Worm (Caenorhabditis elegans) whole organism, mixed stage, embryonic: ENCODE measurements around the gene tin-10.
A peak's percentile ranks its signal among the peaks of the same experiment; 100 is the strongest.

Experiments used
- M03D4.4 ChIP-seq: sonication (generic microtip); optimal IDR thresholded peaks from 2 replicates; lab custom pipeline; 2017; ENCODE audit warnings: mild to moderate bottlenecking, missing genetic modification characterization, missing compliant biosample characterization
- blmp-1 ChIP-seq: fragments of 150-350 bp; optimal IDR thresholded peaks from 2 replicates; lab custom pipeline; 2014; ENCODE audit warnings: missing biosample characterization, missing genetic modification characterization
- ceh-39 ChIP-seq: fragments of 150-350 bp; optimal IDR thresholded peaks from 2 replicates; lab custom pipeline; 2014; ENCODE audit warnings: missing biosample characterization, missing genetic modification characterization
- ceh-43 ChIP-seq: fragments of 200-800 bp; sonication (Bioruptor generic); optimal IDR thresholded peaks from 2 replicates; lab custom pipeline; 2018; ENCODE audit warnings: mild to moderate bottlenecking, missing genetic modification characterization, moderate library complexity, missing compliant biosample characterization
- ceh-83 ChIP-seq: fragments of 200-800 bp; sonication (Bioruptor generic); optimal IDR thresholded peaks from 2 replicates; lab custom pipeline; 2018; ENCODE audit warnings: mild to moderate bottlenecking, missing genetic modification characterization, missing compliant biosample characterization
- ces-1 ChIP-seq: fragments of 150-350 bp; optimal IDR thresholded peaks from 2 replicates; lab custom pipeline; 2014; ENCODE audit warnings: missing biosample characterization, missing genetic modification reagents, missing genetic modification characterization
- cnd-1 ChIP-seq: fragments of 200-800 bp; sonication (Bioruptor generic); optimal IDR thresholded peaks from 2 replicates; lab custom pipeline; 2018; ENCODE audit warnings: mild to moderate bottlenecking, missing genetic modification characterization, missing compliant biosample characterization
- drap-1 ChIP-seq: fragments of 200-800 bp; sonication (Bioruptor generic); optimal IDR thresholded peaks from 3 replicates; lab custom pipeline; 2018; ENCODE audit warnings: mild to moderate bottlenecking, missing genetic modification characterization, missing compliant biosample characterization
- elt-1 ChIP-seq: sonication (generic microtip); optimal IDR thresholded peaks from 2 replicates; lab custom pipeline; 2017; ENCODE audit warnings: missing genetic modification characterization, mild to moderate bottlenecking, missing compliant biosample characterization, antibody characterized with exemption, moderate library complexity, borderline replicate concordance; ENCODE audit not compliant: insufficient read depth
- elt-3 ChIP-seq: fragments of 150-350 bp; optimal IDR thresholded peaks from 2 replicates; lab custom pipeline; 2014; ENCODE audit warnings: missing biosample characterization, missing genetic modification characterization
- hlh-1 ChIP-seq: fragments of 150-350 bp; optimal IDR thresholded peaks from 2 replicates; lab custom pipeline; 2014; ENCODE audit warnings: missing biosample characterization, missing genetic modification reagents, missing genetic modification characterization
- lin-13 ChIP-seq: fragments of 150-350 bp; optimal IDR thresholded peaks from 2 replicates; lab custom pipeline; 2014; ENCODE audit warnings: missing biosample characterization, missing genetic modification characterization
- lin-32 ChIP-seq: fragments of 200-800 bp; sonication (Bioruptor generic); optimal IDR thresholded peaks from 2 replicates; lab custom pipeline; 2018; ENCODE audit warnings: mild to moderate bottlenecking, missing genetic modification characterization, missing compliant biosample characterization
- lsy-2 ChIP-seq: fragments of 150-350 bp; optimal IDR thresholded peaks from 2 replicates; lab custom pipeline; 2014; ENCODE audit warnings: missing biosample characterization, missing genetic modification characterization
- mab-5 ChIP-seq: fragments of 150-350 bp; optimal IDR thresholded peaks from 2 replicates; lab custom pipeline; 2014; ENCODE audit warnings: missing biosample characterization, missing genetic modification characterization
- mep-1 ChIP-seq: fragments of 150-350 bp; optimal IDR thresholded peaks from 2 replicates; lab custom pipeline; 2017; ENCODE audit warnings: missing biosample characterization, missing genetic modification reagents, missing genetic modification characterization, inconsistent platforms
- nhr-12 ChIP-seq: fragments of 150-350 bp; optimal IDR thresholded peaks from 2 replicates; lab custom pipeline; 2014; ENCODE audit warnings: missing biosample characterization, missing genetic modification characterization
- nhr-2 ChIP-seq: fragments of 150-350 bp; optimal IDR thresholded peaks from 2 replicates; lab custom pipeline; 2014; ENCODE audit warnings: missing biosample characterization, missing genetic modification characterization
- nhr-237 ChIP-seq: fragments of 150-350 bp; optimal IDR thresholded peaks from 2 replicates; lab custom pipeline; 2014; ENCODE audit warnings: missing biosample characterization, missing genetic modification characterization
- nhr-28 ChIP-seq: fragments of 150-350 bp; optimal IDR thresholded peaks from 2 replicates; lab custom pipeline; 2014; ENCODE audit warnings: missing biosample characterization, missing genetic modification characterization
- nhr-76 ChIP-seq: sonication (generic microtip); optimal IDR thresholded peaks from 2 replicates; lab custom pipeline; 2017; ENCODE audit warnings: missing biosample characterization, missing genetic modification characterization
- pha-4 ChIP-seq: fragments of 150-350 bp; optimal IDR thresholded peaks from 2 replicates; lab custom pipeline; 2018; ENCODE audit warnings: missing biosample characterization, missing genetic modification reagents, missing genetic modification characterization
- sem-2 ChIP-seq: fragments of 200-800 bp; sonication (Bioruptor generic); optimal IDR thresholded peaks from 2 replicates; lab custom pipeline; 2018; ENCODE audit warnings: mild to moderate bottlenecking, missing genetic modification characterization, missing compliant biosample characterization
- snpc-4 ChIP-seq: fragments of 150-350 bp; optimal IDR thresholded peaks from 2 replicates; lab custom pipeline; 2014; ENCODE audit warnings: missing biosample characterization, missing genetic modification characterization
- sptf-1 ChIP-seq: sonication (generic microtip); optimal IDR thresholded peaks from 2 replicates; lab custom pipeline; 2017; ENCODE audit warnings: mild to moderate bottlenecking, missing genetic modification characterization, moderate library complexity, missing compliant biosample characterization
- tbx-8 ChIP-seq: fragments of 200-800 bp; sonication (Bioruptor generic); optimal IDR thresholded peaks from 2 replicates; lab custom pipeline; 2018; ENCODE audit warnings: mild to moderate bottlenecking, missing genetic modification characterization, moderate library complexity, missing compliant biosample characterization
- unc-39 ChIP-seq: fragments of 150-350 bp; optimal IDR thresholded peaks from 2 replicates; lab custom pipeline; 2014; ENCODE audit warnings: missing biosample characterization, missing genetic modification characterization
- unc-62 ChIP-seq: fragments of 150-350 bp; optimal IDR thresholded peaks from 2 replicates; lab custom pipeline; 2014; ENCODE audit warnings: missing biosample characterization, missing genetic modification reagents, missing genetic modification characterization
- zip-8 ChIP-seq: fragments of 150-350 bp; optimal IDR thresholded peaks from 2 replicates; lab custom pipeline; 2014; ENCODE audit warnings: missing biosample characterization, missing genetic modification characterization
- ztf-11 ChIP-seq: fragments of 150-350 bp; optimal IDR thresholded peaks from 2 replicates; lab custom pipeline; 2014; ENCODE audit warnings: missing biosample characterization, missing genetic modification characterization

tin-10 gene

DNA sequence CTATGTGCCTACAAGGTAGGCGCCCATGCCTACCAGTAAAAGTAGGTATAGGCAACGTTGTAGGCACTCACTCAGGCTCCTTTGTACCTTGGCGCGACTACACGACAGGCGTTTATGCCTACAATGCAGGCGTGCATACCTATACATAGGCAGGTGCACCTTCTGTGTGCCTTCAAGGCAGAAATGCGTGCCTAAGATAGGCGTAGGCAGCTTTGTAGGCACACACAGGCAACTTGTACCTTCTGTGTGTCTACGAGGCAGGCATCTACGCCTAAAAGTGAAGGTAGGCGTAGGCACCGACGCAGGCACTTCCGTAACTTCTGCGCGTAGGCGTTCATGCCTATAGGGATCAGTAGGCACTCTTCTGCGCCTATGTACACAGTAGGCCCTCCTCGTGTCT, 3.0 kb upstream of the tin-10 start:
- TF ChIP-seq zip-8 (tag; lab: Kevin White, UChicago) (no peak), lin-32 (GFP tag; lab: Kevin White, UChicago) (no peak), cnd-1 (tag; lab: Kevin White, UChicago) (no peak), elt-3 (tag; lab: Kevin White, UChicago) (no peak), mep-1 (tag; lab: Kevin White, UChicago) (no peak), lin-13 (tag; lab: Kevin White, UChicago) (no peak), M03D4.4 (tag; lab: Kevin White, UChicago) (no peak), nhr-237 (no peak), drap-1 (no peak), sptf-1 (tag; lab: Kevin White, UChicago) (no peak), ztf-11 (no peak), ces-1 (no peak), ceh-43 (GFP tag; lab: Kevin White, UChicago) (no peak), pha-4 (tag; lab: Kevin White, UChicago) (no peak), nhr-28 (tag; lab: Kevin White, UChicago) (no peak)
- TF ChIP-seq, all 35 proteins: peak for 0

DNA sequence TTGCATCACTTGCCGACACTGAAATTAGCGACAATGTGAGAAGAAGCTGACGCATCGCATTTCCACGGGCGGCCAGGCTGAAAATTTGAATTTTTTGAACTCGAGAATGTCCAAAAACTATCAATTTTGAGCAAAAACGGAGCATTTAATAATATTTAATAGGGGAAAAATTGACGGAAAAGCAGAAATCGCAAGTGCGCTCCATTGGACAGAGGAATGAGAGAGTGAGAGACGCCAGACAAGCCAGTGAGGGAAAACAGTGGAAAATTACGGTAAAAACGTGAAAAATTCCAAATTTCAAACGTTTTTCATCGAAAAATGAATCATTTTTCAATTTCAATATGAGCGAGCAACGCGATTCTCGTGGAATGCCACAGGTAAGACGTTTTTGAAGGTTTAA, 2.6 kb upstream of the tin-10 start, which contains the start of the genes Y66D12A.21 and spe-6:
Gene Y66D12A.21, minus strand, starts transcription at position 90 of the 400 bp plus-strand sequence.
Gene spe-6, plus strand, starts transcription at position 276 of the 400 bp plus-strand sequence.
- peak; percentile 23 for TF ChIP-seq mep-1 (tag; lab: Kevin White, UChicago)
- TF ChIP-seq ces-1, result peak; percentile 22
- no peak for TF ChIP-seq zip-8 (tag; lab: Kevin White, UChicago)

DNA sequence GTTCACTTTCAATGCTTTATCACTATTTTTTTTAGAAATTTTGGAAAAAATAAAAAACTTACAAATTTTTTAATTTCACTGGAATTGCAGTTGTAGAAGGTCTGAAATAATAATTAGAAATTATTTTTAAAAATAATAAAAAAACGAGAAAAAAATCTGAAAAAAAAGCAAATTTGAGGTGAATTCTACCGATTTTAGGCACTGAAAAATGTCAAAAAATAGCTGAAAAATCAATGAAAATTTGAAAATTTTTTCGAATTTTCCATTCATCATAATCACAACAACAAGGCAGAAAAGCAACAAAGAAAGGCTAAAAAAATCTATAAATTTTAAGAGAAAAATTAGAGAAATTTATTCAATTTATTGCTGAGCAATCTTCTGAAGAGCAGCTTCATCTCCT, 2.0 kb downstream of the tin-10 start, which contains the start of gene nars-2:
Gene nars-2, minus strand, starts transcription at position 101 of the 400 bp plus-strand sequence.
- TF ChIP-seq drap-1 (no peak), mab-5 (tag; lab: Kevin White, UChicago) (no peak), nhr-12 (tag; lab: Kevin White, UChicago) (no peak), cnd-1 (tag; lab: Kevin White, UChicago) (no peak), zip-8 (tag; lab: Kevin White, UChicago) (no peak), unc-39 (tag; lab: Kevin White, UChicago) (no peak), ces-1 (no peak), lsy-2 (tag; lab: Kevin White, UChicago) (no peak), snpc-4 (tag; lab: Kevin White, UChicago) (no peak), mep-1 (tag; lab: Kevin White, UChicago) (no peak), ceh-43 (GFP tag; lab: Kevin White, UChicago) (no peak), M03D4.4 (tag; lab: Kevin White, UChicago) (no peak), tbx-8 (GFP tag; lab: Kevin White, UChicago) (no peak), lin-13 (tag; lab: Kevin White, UChicago) (no peak), unc-62 (GFP tag; lab: Kevin White, UChicago) (no peak)

DNA sequence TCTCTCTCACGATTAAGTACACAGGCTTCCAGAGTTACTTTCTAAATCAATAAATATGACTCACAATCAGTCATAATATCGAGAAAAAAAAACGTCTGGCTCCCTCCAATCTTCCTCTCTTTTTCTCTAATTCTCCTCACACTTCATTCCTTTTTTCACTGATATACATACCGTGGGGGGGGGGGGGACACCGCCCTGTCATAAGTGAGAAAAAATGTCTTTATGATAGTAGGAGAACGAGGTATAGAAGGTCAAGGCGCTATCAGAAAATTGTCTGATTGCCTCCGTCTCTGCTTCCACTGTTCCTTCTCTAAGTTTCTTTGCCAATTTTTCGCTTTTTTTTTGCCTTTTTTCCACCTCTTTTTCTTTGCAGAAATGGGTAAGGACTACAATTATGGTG, 6.2 kb downstream of the tin-10 start, which contains the start of gene Y66D12A.24:
Gene Y66D12A.24, plus strand, starts transcription at position 370 of the 400 bp plus-strand sequence.
- TF ChIP-seq ceh-83 (GFP tag; lab: Kevin White, UChicago) (no peak), lin-32 (GFP tag; lab: Kevin White, UChicago) (no peak), hlh-1 (no peak), elt-1 (no peak), nhr-237 (no peak), tbx-8 (GFP tag; lab: Kevin White, UChicago) (no peak), elt-3 (tag; lab: Kevin White, UChicago) (no peak), zip-8 (tag; lab: Kevin White, UChicago) (no peak)

DNA sequence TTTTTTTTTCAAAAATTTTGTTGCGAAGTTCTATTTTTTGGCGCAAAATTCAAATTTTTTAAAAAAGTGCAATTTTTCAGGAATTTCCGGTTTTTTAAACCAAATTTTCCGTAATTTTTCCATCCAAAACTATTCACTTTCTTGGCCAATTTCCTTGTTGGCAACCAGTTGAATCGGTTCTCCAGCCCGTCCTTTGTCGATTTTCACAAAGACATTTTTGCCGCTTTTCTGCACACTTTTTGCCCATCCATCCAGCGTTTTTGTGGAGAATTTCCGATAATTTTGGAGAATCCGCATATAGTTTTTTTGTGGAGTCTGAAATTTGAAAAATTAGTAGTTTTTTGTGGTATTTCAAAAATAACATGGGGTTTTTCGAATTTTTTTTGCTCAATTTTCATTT, 10.2 kb downstream of the tin-10 start:
- TF ChIP-seq ceh-39 (tag; lab: Kevin White, UChicago) (no peak), blmp-1 (tag; lab: Kevin White, UChicago) (no peak), cnd-1 (tag; lab: Kevin White, UChicago) (no peak), snpc-4 (tag; lab: Kevin White, UChicago) (no peak), mep-1 (tag; lab: Kevin White, UChicago) (no peak), unc-39 (tag; lab: Kevin White, UChicago) (no peak), sem-2 (no peak), M03D4.4 (tag; lab: Kevin White, UChicago) (no peak), ceh-43 (GFP tag; lab: Kevin White, UChicago) (no peak), unc-62 (GFP tag; lab: Kevin White, UChicago) (no peak), nhr-2 (no peak), nhr-76 (tag; lab: Kevin White, UChicago) (no peak)
